Fruit fly (Drosophila melanogaster): ENCODE measurements around the gene Pus10.

- TF ChIP-seq CG31627 (GFP tag; optimal IDR thresholded peaks at IDR 0.05) (no peak), Met (GFP tag; optimal IDR thresholded peaks at IDR 0.05) (no peak), acj6 (GFP tag; optimal IDR thresholded peaks at IDR 0.05) (no peak), CG11294 (GFP tag; IDR thresholded peaks at IDR 0.05) (no peak), esn (GFP tag; optimal IDR thresholded peaks at IDR 0.05) (no peak), lz (GFP tag; optimal IDR thresholded peaks at IDR 0.05) (no peak), CG11762 (GFP tag; optimal IDR thresholded peaks at IDR 0.05; ENCODE audit: insufficient read depth) (no peak), Lpt (GFP tag; optimal IDR thresholded peaks at IDR 0.05) (no peak), CG6163 (GFP tag; IDR thresholded peaks at IDR 0.05) (0 out of 3 replicates have a peak, but pooled peaks have one; percentile 29), fd85E (GFP tag; optimal IDR thresholded peaks at IDR 0.05) (no peak), pdm3 (GFP tag; optimal IDR thresholded peaks at IDR 0.05) (peak; percentile 11), CG6808 (GFP tag; optimal IDR thresholded peaks at IDR 0.05) (no peak), CG15336 (GFP tag; IDR thresholded peaks at IDR 0.05) (no peak)
These were observed 20.3 kb downstream of the Pus10 start for dm6 chr2L:134563-135382.

All from whole organism, prepupa.